Fruit fly (Drosophila melanogaster) whole organism, embryonic: Measurements from ENCODE around the gene pes.

Experiments used
- ATbp ChIP-seq: fragments of 200-800 bp; sonication (Bioruptor generic); optimal IDR thresholded peaks from 2 replicates; lab custom pipeline; 2017; ENCODE audit warnings: missing biosample characterization, mild to moderate bottlenecking, missing genetic modification characterization, missing genetic modification reagents
- Adf1 ChIP-seq: fragments of 200-800 bp; sonication (Bioruptor generic); IDR thresholded peaks from 2 replicates; pipeline ENCODE4 v1.3.6; 2022; ENCODE audit warnings: missing biosample characterization, missing genetic modification characterization
- Awh ChIP-seq: fragments of 200-800 bp; sonication (Bioruptor generic); IDR thresholded peaks from 2 replicates; pipeline ENCODE4, ENCODE4 v1.3.6; 2022; ENCODE audit warnings: missing biosample characterization, missing genetic modification characterization
- CG10209 ChIP-seq: fragments of 200-800 bp; sonication (Bioruptor generic); optimal IDR thresholded peaks from 3 replicates; lab custom pipeline; 2017; ENCODE audit warnings: missing biosample characterization, mild to moderate bottlenecking, missing genetic modification characterization, missing genetic modification reagents
- CG10267 ChIP-seq: fragments of 200-800 bp; sonication (Bioruptor generic); optimal IDR thresholded peaks from 2 replicates; lab custom pipeline; 2018; ENCODE audit warnings: missing biosample characterization, mild to moderate bottlenecking, missing genetic modification characterization, moderate library complexity
- CG10274 ChIP-seq: fragments of 200-800 bp; sonication (Bioruptor generic); optimal IDR thresholded peaks from 3 replicates; lab custom pipeline; 2017; ENCODE audit warnings: missing biosample characterization, mild to moderate bottlenecking, missing genetic modification characterization
- CG11456 ChIP-seq: fragments of 200-800 bp; sonication (Bioruptor generic); IDR thresholded peaks from 3 replicates; pipeline ENCODE4 v1.3.6; 2022; ENCODE audit warnings: missing biosample characterization, missing genetic modification characterization
- CG12299 ChIP-seq: fragments of 200-800 bp; sonication (Bioruptor generic); optimal IDR thresholded peaks from 2 replicates; lab custom pipeline; 2018; ENCODE audit warnings: missing biosample characterization, mild to moderate bottlenecking, missing genetic modification characterization
- CG13123 ChIP-seq: fragments of 200-800 bp; sonication (Bioruptor generic); optimal IDR thresholded peaks from 2 replicates; lab custom pipeline; 2016; ENCODE audit warnings: missing biosample characterization, missing genetic modification characterization
- CG13287 ChIP-seq: fragments of 200-800 bp; sonication (Bioruptor generic); IDR thresholded peaks from 2 replicates; pipeline ENCODE4 v1.3.6; 2022; ENCODE audit warnings: missing biosample characterization, missing genetic modification characterization; ENCODE audit not compliant: partially characterized antibody
- CG13775 ChIP-seq: fragments of 200-800 bp; sonication (Bioruptor generic); optimal IDR thresholded peaks from 3 replicates; lab custom pipeline; 2017; ENCODE audit warnings: missing biosample characterization, mild to moderate bottlenecking, missing genetic modification characterization
- CG14965 ChIP-seq: fragments of 200-800 bp; sonication (Bioruptor generic); optimal IDR thresholded peaks from 2 replicates; lab custom pipeline; 2016; ENCODE audit warnings: missing biosample characterization, missing genetic modification characterization, borderline replicate concordance
- CG15514 ChIP-seq: fragments of 200-800 bp; sonication (Bioruptor generic); optimal IDR thresholded peaks from 3 replicates; lab custom pipeline; 2017; ENCODE audit warnings: missing biosample characterization, missing genetic modification characterization, mild to moderate bottlenecking, moderate library complexity, missing genetic modification reagents
- CG15601 ChIP-seq: fragments of 200-800 bp; sonication (Bioruptor generic); optimal IDR thresholded peaks from 3 replicates; lab custom pipeline; 2019; ENCODE audit warnings: missing biosample characterization, mild to moderate bottlenecking, missing genetic modification characterization, moderate library complexity
- CG1647 ChIP-seq: fragments of 200-800 bp; sonication (Bioruptor generic); optimal IDR thresholded peaks from 3 replicates; lab custom pipeline; 2016; ENCODE audit warnings: missing biosample characterization, missing genetic modification characterization
- CG18262 ChIP-seq: fragments of 200-800 bp; optimal IDR thresholded peaks from 3 replicates; lab custom pipeline; 2019; ENCODE audit warnings: missing biosample characterization, mild to moderate bottlenecking, missing genetic modification characterization, moderate library complexity
- CG18764 ChIP-seq: fragments of 200-800 bp; sonication (Bioruptor generic); optimal IDR thresholded peaks from 3 replicates; lab custom pipeline; 2016; ENCODE audit warnings: missing biosample characterization, missing genetic modification characterization
- CG2199 ChIP-seq: fragments of 200-800 bp; sonication (Bioruptor generic); IDR thresholded peaks from 3 replicates; pipeline ENCODE4 v1.3.6; 2022; ENCODE audit warnings: missing biosample characterization, missing genetic modification characterization
- CG33557 ChIP-seq: fragments of 200-800 bp; sonication (Bioruptor generic); optimal IDR thresholded peaks from 2 replicates; lab custom pipeline; 2019; ENCODE audit warnings: missing biosample characterization, mild to moderate bottlenecking, missing genetic modification characterization, moderate library complexity
- CG34376 ChIP-seq: fragments of 200-800 bp; sonication (Bioruptor generic); optimal IDR thresholded peaks from 2 replicates; lab custom pipeline; 2018; ENCODE audit warnings: missing biosample characterization, mild to moderate bottlenecking, missing genetic modification characterization
- CG5953 ChIP-seq: fragments of 200-800 bp; sonication (Bioruptor generic); IDR thresholded peaks from 2 replicates; pipeline ENCODE4 v1.3.6; 2022; ENCODE audit warnings: missing biosample characterization, missing genetic modification characterization
- CG9932 ChIP-seq: fragments of 200-800 bp; sonication (Bioruptor generic); IDR thresholded peaks from 2 replicates; pipeline ENCODE4 v1.3.6; 2022; ENCODE audit warnings: missing biosample characterization, missing genetic modification characterization
- CkIIα-i1 ChIP-seq: fragments of 200-800 bp; sonication (Bioruptor generic); IDR thresholded peaks from 2 replicates; pipeline ENCODE4 v1.3.6; 2022; ENCODE audit warnings: missing biosample characterization, missing genetic modification characterization
- Deaf1 ChIP-seq: fragments of 200-800 bp; optimal IDR thresholded peaks from 3 replicates; lab custom pipeline; 2019; ENCODE audit warnings: missing biosample characterization, mild to moderate bottlenecking, missing genetic modification characterization, moderate library complexity
- Dref ChIP-seq: fragments of 200-800 bp; sonication (Bioruptor generic); IDR thresholded peaks from 2 replicates; pipeline ENCODE4 v1.3.6; 2022; ENCODE audit warnings: missing biosample characterization, missing genetic modification characterization
- HLHmδ ChIP-seq: fragments of 200-800 bp; sonication (Bioruptor generic); optimal IDR thresholded peaks from 2 replicates; lab custom pipeline; 2018; ENCODE audit warnings: missing biosample characterization, mild to moderate bottlenecking, missing genetic modification characterization, moderate library complexity
- Hsf ChIP-seq: fragments of 200-800 bp; sonication (Bioruptor generic); optimal IDR thresholded peaks from 3 replicates; lab custom pipeline; 2016; ENCODE audit warnings: missing biosample characterization, missing genetic modification characterization
- Mrtf ChIP-seq: fragments of 200-800 bp; sonication (Bioruptor generic); IDR thresholded peaks from 3 replicates; pipeline ENCODE4 v1.3.6; 2022; ENCODE audit warnings: missing biosample characterization, missing genetic modification characterization
- Neu2 ChIP-seq: fragments of 200-800 bp; sonication (Bioruptor generic); optimal IDR thresholded peaks from 3 replicates; lab custom pipeline; 2016; ENCODE audit warnings: missing biosample characterization, missing genetic modification characterization, borderline replicate concordance
- Oli ChIP-seq: fragments of 200-800 bp; sonication (Bioruptor generic); optimal IDR thresholded peaks from 2 replicates; lab custom pipeline; 2018; ENCODE audit warnings: missing biosample characterization, mild to moderate bottlenecking, missing genetic modification characterization, moderate library complexity
- abd-A ChIP-seq: fragments of 200-800 bp; sonication (Bioruptor generic); optimal IDR thresholded peaks from 3 replicates; lab custom pipeline; 2019; ENCODE audit warnings: missing biosample characterization, mild to moderate bottlenecking, missing genetic modification characterization, moderate library complexity
- caup ChIP-seq: fragments of 200-800 bp; sonication (Bioruptor generic); optimal IDR thresholded peaks from 3 replicates; lab custom pipeline; 2017; ENCODE audit warnings: missing biosample characterization, mild to moderate bottlenecking, missing genetic modification characterization, moderate library complexity; ENCODE audit not compliant: severe bottlenecking
- chinmo ChIP-seq: fragments of 200-800 bp; sonication (Bioruptor generic); IDR thresholded peaks from 4 replicates; pipeline ENCODE4 v1.3.6; 2022; ENCODE audit warnings: missing biosample characterization, missing genetic modification characterization; ENCODE audit not compliant: partially characterized antibody
- chm ChIP-seq: fragments of 200-800 bp; sonication (Bioruptor generic); IDR thresholded peaks from 2 replicates; pipeline ENCODE4 v1.3.6; 2022; ENCODE audit warnings: missing biosample characterization, missing genetic modification characterization
- ci ChIP-seq: fragments of 200-800 bp; sonication (Bioruptor generic); IDR thresholded peaks from 3 replicates; pipeline ENCODE4 v1.3.6; 2022; ENCODE audit warnings: missing biosample characterization, missing genetic modification characterization
- fd3F ChIP-seq: fragments of 200-800 bp; sonication (Bioruptor generic); optimal IDR thresholded peaks from 2 replicates; lab custom pipeline; 2018; ENCODE audit warnings: missing biosample characterization, mild to moderate bottlenecking, missing genetic modification characterization, moderate library complexity
- grau ChIP-seq: fragments of 200-800 bp; optimal IDR thresholded peaks from 3 replicates; lab custom pipeline; 2019; ENCODE audit warnings: missing biosample characterization, mild to moderate bottlenecking, missing genetic modification characterization, moderate library complexity
- ind ChIP-seq: fragments of 200-800 bp; sonication (Bioruptor generic); optimal IDR thresholded peaks from 3 replicates; lab custom pipeline; 2016; ENCODE audit warnings: missing biosample characterization, missing genetic modification characterization
- lola ChIP-seq, 3 experiments: fragments of >200 bp in 2 of 3; fragments of 200-800 bp in 1 of 3; sonication (Bioruptor generic) in 1 of 3; optimal IDR thresholded peaks; 2 replicates each; lab custom pipeline; 2017 to 2019; ENCODE audit warnings: missing biosample characterization in 3 of 3, missing genetic modification characterization in 3 of 3, mild to moderate bottlenecking in 1 of 3, moderate library complexity in 1 of 3
- mirr ChIP-seq: fragments of 200-800 bp; sonication (Bioruptor generic); optimal IDR thresholded peaks from 3 replicates; lab custom pipeline; 2018; ENCODE audit warnings: missing biosample characterization, mild to moderate bottlenecking, missing genetic modification characterization
- nerfin-1 ChIP-seq: fragments of 200-800 bp; sonication (Bioruptor generic); optimal IDR thresholded peaks from 3 replicates; lab custom pipeline; 2019; ENCODE audit warnings: missing biosample characterization, mild to moderate bottlenecking, missing genetic modification characterization, moderate library complexity
- pfk ChIP-seq: fragments of 200-800 bp; sonication (Bioruptor generic); optimal IDR thresholded peaks from 2 replicates; lab custom pipeline; 2018; ENCODE audit warnings: missing biosample characterization, mild to moderate bottlenecking, missing genetic modification characterization, moderate library complexity
- psq ChIP-seq: fragments of 200-800 bp; sonication (Bioruptor generic); optimal IDR thresholded peaks from 2 replicates; lab custom pipeline; 2017; ENCODE audit warnings: missing biosample characterization, missing genetic modification characterization
- repo ChIP-seq: fragments of 200-800 bp; sonication (Bioruptor generic); optimal IDR thresholded peaks from 2 replicates; lab custom pipeline; 2016; ENCODE audit warnings: missing biosample characterization, missing genetic modification characterization
- schlank ChIP-seq: fragments of 200-800 bp; sonication (Bioruptor generic); optimal IDR thresholded peaks from 2 replicates; lab custom pipeline; 2018; ENCODE audit warnings: missing biosample characterization, mild to moderate bottlenecking, missing genetic modification characterization
- so ChIP-seq: fragments of 200-800 bp; sonication (Bioruptor generic); IDR thresholded peaks from 3 replicates; pipeline ENCODE4 v1.3.6; 2022; ENCODE audit warnings: missing biosample characterization, missing genetic modification characterization
- sqz ChIP-seq: fragments of 200-800 bp; sonication (Bioruptor generic); optimal IDR thresholded peaks from 3 replicates; lab custom pipeline; 2018; ENCODE audit warnings: missing biosample characterization, mild to moderate bottlenecking, missing genetic modification characterization
- stc ChIP-seq: fragments of 200-800 bp; sonication (Bioruptor generic); IDR thresholded peaks from 2 replicates; pipeline ENCODE4 v1.3.6; 2022; ENCODE audit warnings: missing biosample characterization, missing genetic modification characterization
- unc-4 ChIP-seq: fragments of 200-800 bp; sonication (Bioruptor generic); IDR thresholded peaks from 2 replicates; pipeline ENCODE4 v1.3.6; 2022; ENCODE audit warnings: missing biosample characterization, missing genetic modification characterization; ENCODE audit not compliant: partially characterized antibody

pes gene

dm6 chr2L:8029160-8029852 is 35.3 kb upstream of the pes start, which contains the start of gene baf (continued):
- TF ChIP-seq Mrtf (GFP tag; lab: Robert Waterston, UW) (no peak), Dref (no peak), Hsf (GFP tag; lab: Kevin White, UChicago) (no peak), sqz (GFP tag; lab: Kevin White, UChicago) (no peak), CG33557 (no peak), pfk (GFP tag; lab: Kevin White, UChicago) (no peak), caup (GFP tag; lab: Kevin White, UChicago) (no peak), chm (GFP tag; lab: Robert Waterston, UW) (no peak), Adf1 (GFP tag; lab: Robert Waterston, UW) (no peak), CG18262 (no peak), CG10209 (GFP tag; lab: Kevin White, UChicago) (no peak), CG18764 (GFP tag; lab: Kevin White, UChicago) (no peak), ci (GFP tag; lab: Robert Waterston, UW) (no peak), mirr (GFP tag; lab: Kevin White, UChicago) (no peak), CG11456 (GFP tag; lab: Robert Waterston, UW) (no peak), lola (GFP tag; optimal IDR thresholded peaks at IDR 0.05; lab: Kevin White, UChicago) (no peak), CG12299 (tag; lab: Kevin White, UChicago) (no peak), CG15601 (no peak), Deaf1 (tag; lab: Kevin White, UChicago) (no peak), unc-4 (no peak), CG13287 (GFP tag; lab: Robert Waterston, UW) (no peak; the same call in 1 of the 2 replicates), CG1647 (GFP tag; lab: Kevin White, UChicago) (no peak), CG13775 (GFP tag; lab: Kevin White, UChicago) (no peak), fd3F (GFP tag; lab: Kevin White, UChicago) (no peak), repo (GFP tag; lab: Kevin White, UChicago) (no peak), CkIIα-i1 (GFP tag; lab: Robert Waterston, UW) (no peak), ind (GFP tag; lab: Kevin White, UChicago) (no peak), psq (no peak), ATbp (GFP tag; lab: Kevin White, UChicago) (no peak), stc (GFP tag; lab: Robert Waterston, UW) (no peak), CG34376 (GFP tag; lab: Kevin White, UChicago) (peak; percentile 26), HLHmδ (no peak), so (GFP tag; lab: Robert Waterston, UW) (peak; percentile 63; the same call in 1 of the 3 replicates), nerfin-1 (peak; percentile 92), CG10267 (peak; percentile 26), chinmo (no peak), CG5953 (GFP tag; lab: Robert Waterston, UW) (no peak), abd-A (tag; lab: Kevin White, UChicago) (no peak), schlank (no peak), Oli (no peak), Awh (GFP tag; lab: Robert Waterston, UW) (no peak), CG15514 (GFP tag; lab: Kevin White, UChicago) (no peak), CG14965 (GFP tag; lab: Kevin White, UChicago) (no peak), Neu2 (no peak), CG9932 (no peak), CG2199 (GFP tag; lab: Robert Waterston, UW) (no peak), CG10274 (GFP tag; lab: Kevin White, UChicago) (no peak), CG13123 (no peak), grau (no peak)
